Worm (Caenorhabditis elegans): ENCODE results near the gene C23F12.3.

C23F12.3 gene

ce11 chrX:9411675-9412074 lies 20.2 kb downstream of the C23F12.3 start:
- TF ChIP-seq flt-1 (GFP tag; IDR thresholded peaks at IDR 0.05) (no peak), med-1 (GFP tag; optimal IDR thresholded peaks at IDR 0.05; ENCODE audit: insufficient read depth) (no peak)

ce11 chrX:9417326-9417725 lies 25.9 kb downstream of the C23F12.3 start:
- no peak for TF ChIP-seq T22C8.4 (GFP tag; IDR thresholded peaks at IDR 0.05)
- TF ChIP-seq tab-1 (GFP tag; IDR thresholded peaks at IDR 0.05), result no peak
- no peak for TF ChIP-seq ref-1 (GFP tag; conservative IDR thresholded peaks at IDR 0.05)
- no peak for TF ChIP-seq flt-1 (GFP tag; IDR thresholded peaks at IDR 0.05)

- TF ChIP-seq ztf-23 (GFP tag; IDR thresholded peaks at IDR 0.05), result no peak
These were observed 26.5 kb downstream of the C23F12.3 start for ce11 chrX:9417948-9418347.

- TF ChIP-seq ref-1 (GFP tag; conservative IDR thresholded peaks at IDR 0.05) (no peak), med-1 (GFP tag; optimal IDR thresholded peaks at IDR 0.05; ENCODE audit: insufficient read depth) (no peak), ztf-23 (GFP tag; IDR thresholded peaks at IDR 0.05) (no peak), cog-1 (tag; optimal IDR thresholded peaks at IDR 0.05) (no peak), tab-1 (GFP tag; IDR thresholded peaks at IDR 0.05) (no peak), ztf-29 (GFP tag; IDR thresholded peaks at IDR 0.05) (no peak), klf-2 (GFP tag; conservative IDR thresholded peaks at IDR 0.05) (no peak), flt-1 (GFP tag; IDR thresholded peaks at IDR 0.05) (no peak), T22C8.4 (GFP tag; IDR thresholded peaks at IDR 0.05) (no peak)
These were observed 36.6 kb downstream of the C23F12.3 start, which contains the start of gene B0272.4 for ce11 chrX:9428059-9428458. Gene B0272.4 (plus strand): TSS chrX:9428431.

ce11 chrX:9431002-9431482 lies 39.6 kb downstream of the C23F12.3 start, which contains the start of gene B0272.3:
Gene B0272.3 (plus strand): TSS chrX:9431432.
- no peak for TF ChIP-seq ztf-23 (GFP tag; IDR thresholded peaks at IDR 0.05)
- TF ChIP-seq ztf-29 (GFP tag; IDR thresholded peaks at IDR 0.05), result no peak
- no peak for TF ChIP-seq ref-1 (GFP tag; conservative IDR thresholded peaks at IDR 0.05)
- no peak for TF ChIP-seq flt-1 (GFP tag; IDR thresholded peaks at IDR 0.05)
- TF ChIP-seq med-1 (GFP tag; optimal IDR thresholded peaks at IDR 0.05; ENCODE audit: insufficient read depth), result no peak
- TF ChIP-seq klf-2 (GFP tag; conservative IDR thresholded peaks at IDR 0.05), result no peak
- TF ChIP-seq T22C8.4 (GFP tag; IDR thresholded peaks at IDR 0.05), result no peak
- TF ChIP-seq tab-1 (GFP tag; IDR thresholded peaks at IDR 0.05), result no peak
- TF ChIP-seq cog-1 (tag; optimal IDR thresholded peaks at IDR 0.05), result peak; percentile 17

- no peak for TF ChIP-seq ztf-29 (GFP tag; IDR thresholded peaks at IDR 0.05)
- TF ChIP-seq cog-1 (tag; optimal IDR thresholded peaks at IDR 0.05), result no peak
- no peak for TF ChIP-seq med-1 (GFP tag; optimal IDR thresholded peaks at IDR 0.05; ENCODE audit: insufficient read depth)
- TF ChIP-seq klf-2 (GFP tag; conservative IDR thresholded peaks at IDR 0.05), result no peak
- TF ChIP-seq tab-1 (GFP tag; IDR thresholded peaks at IDR 0.05), result no peak
- no peak for TF ChIP-seq ref-1 (GFP tag; conservative IDR thresholded peaks at IDR 0.05)
- no peak for TF ChIP-seq T22C8.4 (GFP tag; IDR thresholded peaks at IDR 0.05)
- TF ChIP-seq ztf-23 (GFP tag; IDR thresholded peaks at IDR 0.05), result no peak
- TF ChIP-seq flt-1 (GFP tag; IDR thresholded peaks at IDR 0.05), result no peak
These were observed 45.4 kb downstream of the C23F12.3 start, which contains the start of gene tbb-4 for ce11 chrX:9436843-9437312. Gene tbb-4 (minus strand): TSS chrX:9436893.

- TF ChIP-seq ref-1 (GFP tag; conservative IDR thresholded peaks at IDR 0.05) (no peak), tab-1 (GFP tag; IDR thresholded peaks at IDR 0.05) (no peak), cog-1 (tag; optimal IDR thresholded peaks at IDR 0.05) (peak; percentile 32), T22C8.4 (GFP tag; IDR thresholded peaks at IDR 0.05) (no peak), med-1 (GFP tag; optimal IDR thresholded peaks at IDR 0.05; ENCODE audit: insufficient read depth) (no peak)
These were observed 50.1 kb downstream of the C23F12.3 start, which contains the start of gene memb-1 for ce11 chrX:9441512-9441911. Gene memb-1 (minus strand): TSS chrX:9441571.
